In the genomic region with DNA sequence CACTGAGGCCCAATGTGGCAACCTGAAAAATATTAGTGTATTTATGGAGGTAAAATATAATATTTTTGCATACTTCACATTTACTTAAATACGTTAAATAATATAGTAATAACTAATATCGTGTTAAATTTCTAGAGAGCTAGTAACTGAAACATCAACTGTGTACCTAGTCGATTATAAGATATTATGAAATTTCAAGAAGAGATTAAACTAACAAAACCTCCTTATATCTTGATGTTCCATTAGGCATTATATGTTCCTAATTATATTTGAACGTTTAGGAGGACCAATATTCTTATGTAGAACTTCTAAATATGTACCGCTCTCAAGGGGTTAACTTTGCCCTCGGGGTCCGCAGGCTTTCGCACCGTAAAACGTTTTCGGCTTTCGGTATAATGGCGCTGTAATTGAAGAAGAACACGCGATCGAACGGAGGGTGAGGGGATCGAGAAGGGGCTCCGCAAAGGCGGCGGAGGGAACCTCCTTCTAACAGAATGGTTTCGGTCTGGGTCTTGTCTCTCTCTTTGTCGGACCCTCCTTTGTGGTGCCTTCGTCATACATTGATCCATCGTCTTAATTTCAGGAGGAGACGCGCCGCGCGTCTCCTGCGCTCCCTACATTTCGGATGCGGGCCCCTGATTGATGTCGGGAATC, we compare ENCODE assay signal across 5 fruit fly cellular contexts.
TF ChIP-seq lines count a peak whose summit lies in the region.

No protein-coding gene starts in this region.

- TF ChIP-seq CTCF in whole organism, embryonic (GFP tag; optimal IDR thresholded peaks at IDR 0.05; lab: Kevin White, UChicago): no peak

TF ChIP-seq in whole organism, 6 proteins besides CTCF, POLR2A, EP300 and RAD21:
- no peak for TF ChIP-seq pan (optimal IDR thresholded peaks at IDR 0.05; lab: Kevin White, UChicago)
- TF ChIP-seq Dll (optimal IDR thresholded peaks at IDR 0.05; lab: Kevin White, UChicago): peak; percentile 78

TF ChIP-seq in whole organism, embryonic, 481 proteins besides CTCF, POLR2A, EP300 and RAD21:
- peak; percentile 14 for TF ChIP-seq nom (GFP tag; optimal IDR thresholded peaks at IDR 0.05; lab: Kevin White, UChicago)
- no peak for TF ChIP-seq NFAT (GFP tag; IDR thresholded peaks at IDR 0.05; lab: Robert Waterston, UW)
- peak; percentile 73 for TF ChIP-seq crol (GFP tag; IDR thresholded peaks at IDR 0.05; lab: Robert Waterston, UW)
- no peak for TF ChIP-seq CG13287 (GFP tag; IDR thresholded peaks at IDR 0.05; lab: Robert Waterston, UW; ENCODE audit: partially characterized antibody)
- no peak for TF ChIP-seq sna (GFP tag; IDR thresholded peaks at IDR 0.05; lab: Robert Waterston, UW; ENCODE audit: partially characterized antibody)
- no peak for TF ChIP-seq CG13775 (GFP tag; optimal IDR thresholded peaks at IDR 0.05; lab: Kevin White, UChicago)
- TF ChIP-seq gcm (GFP tag; optimal IDR thresholded peaks at IDR 0.05; lab: Kevin White, UChicago): peak; percentile 22
- TF ChIP-seq CG2120 (GFP tag; optimal IDR thresholded peaks at IDR 0.05; lab: Kevin White, UChicago): peak; percentile 7
- no peak for TF ChIP-seq CG4360 (GFP tag; IDR thresholded peaks at IDR 0.05; lab: Robert Waterston, UW)
- peak; percentile 54 for TF ChIP-seq corto (GFP tag; optimal IDR thresholded peaks at IDR 0.05; lab: Kevin White, UChicago)
- TF ChIP-seq lbe (GFP tag; optimal IDR thresholded peaks at IDR 0.05; lab: Kevin White, UChicago): peak; percentile 66
- TF ChIP-seq CG3281 (GFP tag; optimal IDR thresholded peaks at IDR 0.05; lab: Kevin White, UChicago): no peak
- TF ChIP-seq Med (GFP tag; lab: Kevin White, UChicago): peak; percentile 47

TF ChIP-seq in whole organism, prepupa, 60 proteins besides CTCF, POLR2A, EP300 and RAD21 (continues in another document):
- TF ChIP-seq lz (GFP tag; optimal IDR thresholded peaks at IDR 0.05; lab: Kevin White, UChicago) (peak; percentile 86), CG9139 (GFP tag; optimal IDR thresholded peaks at IDR 0.05; lab: Kevin White, UChicago) (peak; percentile 38), Eip93F (GFP tag; optimal IDR thresholded peaks at IDR 0.05; lab: Kevin White, UChicago) (peak; percentile 74), CG11294 (GFP tag; IDR thresholded peaks at IDR 0.05; lab: Robert Waterston, UW) (no peak), CG16779 (tag; optimal IDR thresholded peaks at IDR 0.05; lab: Kevin White, UChicago) (peak; percentile 40), CG32006 (GFP tag; optimal IDR thresholded peaks at IDR 0.05; lab: Kevin White, UChicago) (peak; percentile 31), Met (GFP tag; optimal IDR thresholded peaks at IDR 0.05; lab: Kevin White, UChicago) (peak; percentile 90), CG34406 (GFP tag; optimal IDR thresholded peaks at IDR 0.05; lab: Kevin White, UChicago) (peak; percentile 75), Ets21C (GFP tag; optimal IDR thresholded peaks at IDR 0.05; lab: Kevin White, UChicago) (peak; percentile 60), fkh (GFP tag; optimal IDR thresholded peaks at IDR 0.05; lab: Kevin White, UChicago) (no peak), Ets96B (tag; optimal IDR thresholded peaks at IDR 0.05; lab: Kevin White, UChicago) (peak; percentile 63), acj6 (GFP tag; optimal IDR thresholded peaks at IDR 0.05; lab: Kevin White, UChicago) (peak; percentile 82), CG15336 (GFP tag; IDR thresholded peaks at IDR 0.05; lab: Robert Waterston, UW) (0 out of 2 replicates have a peak, but pooled peaks have one; percentile 30), Gug (GFP tag; IDR thresholded peaks at IDR 0.05; lab: Robert Waterston, UW) (no peak), Smox (GFP tag; optimal IDR thresholded peaks at IDR 0.05; lab: Kevin White, UChicago) (peak; percentile 86), Lpt (GFP tag; optimal IDR thresholded peaks at IDR 0.05; lab: Kevin White, UChicago) (no peak), dsx (GFP tag; optimal IDR thresholded peaks at IDR 0.05; lab: Kevin White, UChicago; ENCODE audit: poor library complexity, severe bottlenecking) (peak; percentile 12), CG11762 (GFP tag; optimal IDR thresholded peaks at IDR 0.05; lab: Kevin White, UChicago; ENCODE audit: insufficient read depth) (peak; percentile 28), OdsH (GFP tag; optimal IDR thresholded peaks at IDR 0.05; lab: Kevin White, UChicago) (peak; percentile 51), spab (GFP tag; optimal IDR thresholded peaks at IDR 0.05; lab: Kevin White, UChicago) (peak; percentile 63), fd59A (GFP tag; optimal IDR thresholded peaks at IDR 0.05; lab: Kevin White, UChicago) (peak; percentile 33), Hr38 (GFP tag; optimal IDR thresholded peaks at IDR 0.05; lab: Kevin White, UChicago) (no peak)

TF ChIP-seq in whole organism, pupa, 21 proteins besides CTCF, POLR2A, EP300 and RAD21:
- peak; percentile 75 for TF ChIP-seq CG8159 (tag; optimal IDR thresholded peaks at IDR 0.05; lab: Kevin White, UChicago)
- no peak for TF ChIP-seq CG12605 (GFP tag; IDR thresholded peaks at IDR 0.05; lab: Robert Waterston, UW)
- peak; percentile 62 for TF ChIP-seq CG17806 (tag; optimal IDR thresholded peaks at IDR 0.05; lab: Kevin White, UChicago)
- TF ChIP-seq CG4496 (GFP tag; IDR thresholded peaks at IDR 0.05; lab: Robert Waterston, UW): no peak
- no peak for TF ChIP-seq fd96Ca (GFP tag; IDR thresholded peaks at IDR 0.05; lab: Robert Waterston, UW)
- peak; percentile 74 for TF ChIP-seq CG14655 (GFP tag; optimal IDR thresholded peaks at IDR 0.05; lab: Kevin White, UChicago)
- no peak for TF ChIP-seq CG13204 (GFP tag; optimal IDR thresholded peaks at IDR 0.05; lab: Kevin White, UChicago)
- peak; percentile 7 for TF ChIP-seq gl (tag; optimal IDR thresholded peaks at IDR 0.05; lab: Kevin White, UChicago)
- peak; percentile 57 for TF ChIP-seq Pif1A (GFP tag; optimal IDR thresholded peaks at IDR 0.05; lab: Kevin White, UChicago)
- TF ChIP-seq CG8301 (tag; optimal IDR thresholded peaks at IDR 0.05; lab: Kevin White, UChicago): peak; percentile 45
- TF ChIP-seq CG10348 (GFP tag; IDR thresholded peaks at IDR 0.05; lab: Robert Waterston, UW): no peak
- TF ChIP-seq D1 (tag; optimal IDR thresholded peaks at IDR 0.05; lab: Kevin White, UChicago): peak; percentile 39
- TF ChIP-seq CG34367 (tag; optimal IDR thresholded peaks at IDR 0.05; lab: Kevin White, UChicago): peak; percentile 26
- peak; percentile 69 for TF ChIP-seq CG9948 (tag; optimal IDR thresholded peaks at IDR 0.05; lab: Kevin White, UChicago)
- no peak for TF ChIP-seq rn (GFP tag; IDR thresholded peaks at IDR 0.05; lab: Robert Waterston, UW)
- peak; percentile 5 for TF ChIP-seq EcR (GFP tag; optimal IDR thresholded peaks at IDR 0.05; lab: Kevin White, UChicago)
- no peak for TF ChIP-seq CG32121 (GFP tag; IDR thresholded peaks at IDR 0.05; lab: Robert Waterston, UW)
- peak; percentile 82 for TF ChIP-seq Snoo (tag; optimal IDR thresholded peaks at IDR 0.05; lab: Kevin White, UChicago)
- TF ChIP-seq Pif1B (GFP tag; optimal IDR thresholded peaks at IDR 0.05; lab: Kevin White, UChicago): peak; percentile 65
- no peak for TF ChIP-seq Ets98B (GFP tag; IDR thresholded peaks at IDR 0.05; lab: Robert Waterston, UW)
- peak; percentile 69 for TF ChIP-seq CG15710 (tag; optimal IDR thresholded peaks at IDR 0.05; lab: Kevin White, UChicago)

TF ChIP-seq in whole organism, wandering third instar larva, 38 proteins besides CTCF, POLR2A, EP300 and RAD21 (continues in another document):
- TF ChIP-seq Hr78 (GFP tag; optimal IDR thresholded peaks at IDR 0.05; lab: Kevin White, UChicago) (no peak), usp (GFP tag; optimal IDR thresholded peaks at IDR 0.05; lab: Kevin White, UChicago) (no peak), HLH106 (tag; optimal IDR thresholded peaks at IDR 0.05; lab: Kevin White, UChicago) (peak; percentile 89), psq (GFP tag; optimal IDR thresholded peaks at IDR 0.05; lab: Kevin White, UChicago) (peak; percentile 87), tai (GFP tag; optimal IDR thresholded peaks at IDR 0.05; lab: Kevin White, UChicago) (peak; percentile 63), fru (GFP tag; optimal IDR thresholded peaks at IDR 0.05; lab: Kevin White, UChicago) (peak; percentile 85), Mio (GFP tag; optimal IDR thresholded peaks at IDR 0.05; lab: Kevin White, UChicago) (no peak), CrebA (GFP tag; optimal IDR thresholded peaks at IDR 0.05; lab: Kevin White, UChicago; ENCODE audit: borderline replicate concordance) (no peak), pan (optimal IDR thresholded peaks at IDR 0.05; lab: Kevin White, UChicago) (no peak), br (GFP tag; optimal IDR thresholded peaks at IDR 0.05; lab: Kevin White, UChicago) (peak; percentile 68), GATAd (GFP tag; optimal IDR thresholded peaks at IDR 0.05; lab: Kevin White, UChicago) (no peak), rgr (GFP tag; optimal IDR thresholded peaks at IDR 0.05; lab: Kevin White, UChicago) (peak; percentile 77), Jra (GFP tag; optimal IDR thresholded peaks at IDR 0.05; lab: Kevin White, UChicago) (peak; percentile 40), dmrt93B (GFP tag; optimal IDR thresholded peaks at IDR 0.05; lab: Kevin White, UChicago) (peak; percentile 74), h (GFP tag; optimal IDR thresholded peaks at IDR 0.05; lab: Kevin White, UChicago) (peak; percentile 87), CG32264 (GFP tag; optimal IDR thresholded peaks at IDR 0.05; lab: Kevin White, UChicago) (peak; percentile 31), lola (GFP tag; optimal IDR thresholded peaks at IDR 0.05; lab: Kevin White, UChicago) (no peak), jim (GFP tag; optimal IDR thresholded peaks at IDR 0.05; lab: Kevin White, UChicago) (no peak), Dif (GFP tag; optimal IDR thresholded peaks at IDR 0.05; lab: Kevin White, UChicago; ENCODE audit: partially characterized antibody) (no peak), Hr83 (GFP tag; optimal IDR thresholded peaks at IDR 0.05; lab: Kevin White, UChicago; ENCODE audit: poor library complexity, severe bottlenecking) (no peak), Dfd (GFP tag; optimal IDR thresholded peaks at IDR 0.05; lab: Kevin White, UChicago) (no peak), Sp1 (GFP tag; optimal IDR thresholded peaks at IDR 0.05; lab: Kevin White, UChicago) (peak; percentile 94), woc (GFP tag; optimal IDR thresholded peaks at IDR 0.05; lab: Kevin White, UChicago) (peak; percentile 74), dl (GFP tag; optimal IDR thresholded peaks at IDR 0.05; lab: Kevin White, UChicago; ENCODE audit: insufficient read depth in 1 of 2, partially characterized antibody in 2 of 2) (no peak), brk (GFP tag; optimal IDR thresholded peaks at IDR 0.05; lab: Kevin White, UChicago) (peak; percentile 58), OdsH (GFP tag; optimal IDR thresholded peaks at IDR 0.05; lab: Kevin White, UChicago) (peak; percentile 84), Hnf4 (GFP tag; optimal IDR thresholded peaks at IDR 0.05; lab: Kevin White, UChicago) (peak; percentile 32), Rel (GFP tag; optimal IDR thresholded peaks at IDR 0.05; lab: Kevin White, UChicago) (no peak), Rel (tag; optimal IDR thresholded peaks at IDR 0.05; lab: Kevin White, UChicago) (peak; percentile 36), Abd-B (GFP tag; optimal IDR thresholded peaks at IDR 0.05; lab: Kevin White, UChicago) (no peak), N (GFP tag; optimal IDR thresholded peaks at IDR 0.05; lab: Kevin White, UChicago) (no peak), sv (GFP tag; optimal IDR thresholded peaks at IDR 0.05; lab: Kevin White, UChicago) (no peak)
